Worm (Caenorhabditis elegans) whole organism, late embryonic: ENCODE measurements around the gene elt-6.

Source experiments
- C08G9.2 ChIP-seq: sonication (generic microtip); optimal IDR thresholded peaks from 2 replicates; lab custom pipeline; 2016; ENCODE audit warnings: mild to moderate bottlenecking, missing genetic modification characterization, moderate library complexity, missing compliant biosample characterization
- K09A11.1 ChIP-seq: sonication (generic microtip); optimal IDR thresholded peaks from 2 replicates; lab custom pipeline; 2017; ENCODE audit warnings: antibody characterized with exemption, mild to moderate bottlenecking, missing genetic modification characterization, missing compliant biosample characterization; ENCODE audit not compliant: insufficient read depth
- T23F11.4 ChIP-seq: fragments of 200-800 bp; sonication (Bioruptor generic); optimal IDR thresholded peaks from 2 replicates; lab custom pipeline; 2018; ENCODE audit warnings: mild to moderate bottlenecking, missing genetic modification characterization, missing compliant biosample characterization
- ceh-14 ChIP-seq: sonication (generic microtip); optimal IDR thresholded peaks from 2 replicates; lab custom pipeline; 2016; ENCODE audit warnings: missing genotype, missing genetic modification characterization, missing compliant biosample characterization
- ceh-18 ChIP-seq: sonication (generic microtip); optimal IDR thresholded peaks from 2 replicates; lab custom pipeline; 2016; ENCODE audit warnings: missing genetic modification characterization, missing compliant biosample characterization
- ceh-2 ChIP-seq: sonication (generic microtip); optimal IDR thresholded peaks from 2 replicates; lab custom pipeline; 2016; ENCODE audit warnings: missing genotype, missing genetic modification characterization, missing compliant biosample characterization
- ceh-22 ChIP-seq: sonication (generic microtip); optimal IDR thresholded peaks from 2 replicates; lab custom pipeline; 2017; ENCODE audit warnings: missing biosample characterization, missing genetic modification characterization
- ceh-24 ChIP-seq: sonication (generic microtip); optimal IDR thresholded peaks from 2 replicates; lab custom pipeline; 2016; ENCODE audit warnings: mild to moderate bottlenecking, missing genetic modification characterization, missing compliant biosample characterization
- ceh-30 ChIP-seq: fragments of 150-350 bp; optimal IDR thresholded peaks from 2 replicates; lab custom pipeline; 2014; ENCODE audit warnings: missing biosample characterization, missing genetic modification characterization
- ceh-31 ChIP-seq: sonication (generic microtip); optimal IDR thresholded peaks from 2 replicates; lab custom pipeline; 2016; ENCODE audit warnings: missing genetic modification characterization, missing compliant biosample characterization
- ceh-9 ChIP-seq: sonication (generic microtip); optimal IDR thresholded peaks from 2 replicates; lab custom pipeline; 2016; ENCODE audit warnings: mild to moderate bottlenecking, missing genetic modification characterization, inconsistent platforms, missing compliant biosample characterization
- dmd-4 ChIP-seq: sonication (generic microtip); optimal IDR thresholded peaks from 2 replicates; lab custom pipeline; 2016; ENCODE audit warnings: borderline replicate concordance, missing genetic modification characterization, missing compliant biosample characterization
- dve-1 ChIP-seq: sonication (generic microtip); optimal IDR thresholded peaks from 2 replicates; lab custom pipeline; 2017; ENCODE audit warnings: antibody characterized with exemption, mild to moderate bottlenecking, missing genetic modification characterization, missing compliant biosample characterization
- elt-2 ChIP-seq: sonication (generic microtip); optimal IDR thresholded peaks from 2 replicates; lab custom pipeline; 2016; ENCODE audit warnings: missing genetic modification reagents, missing genetic modification characterization, missing compliant biosample characterization
- elt-4 ChIP-seq: sonication (generic microtip); optimal IDR thresholded peaks from 2 replicates; lab custom pipeline; 2016; ENCODE audit warnings: missing genetic modification characterization, missing compliant biosample characterization
- ets-4 ChIP-seq: sonication (generic microtip); optimal IDR thresholded peaks from 2 replicates; lab custom pipeline; 2016; ENCODE audit warnings: missing genetic modification characterization, missing compliant biosample characterization
- eyg-1 ChIP-seq: sonication (generic microtip); optimal IDR thresholded peaks from 2 replicates; lab custom pipeline; 2016; ENCODE audit warnings: missing genotype, missing genetic modification characterization, missing compliant biosample characterization
- fax-1 ChIP-seq: sonication (generic microtip); optimal IDR thresholded peaks from 2 replicates; lab custom pipeline; 2016; ENCODE audit warnings: missing genotype, missing genetic modification characterization, missing compliant biosample characterization
- fkh-10 ChIP-seq: fragments of 150-350 bp; optimal IDR thresholded peaks from 2 replicates; lab custom pipeline; 2014; ENCODE audit warnings: missing biosample characterization, missing genetic modification reagents, missing genetic modification characterization
- fkh-6 ChIP-seq: sonication (generic microtip); optimal IDR thresholded peaks from 2 replicates; lab custom pipeline; 2016; ENCODE audit warnings: missing genetic modification characterization, missing compliant biosample characterization
- hlh-30 ChIP-seq: sonication (generic microtip); optimal IDR thresholded peaks from 2 replicates; lab custom pipeline; 2017; ENCODE audit warnings: antibody characterized with exemption, missing genetic modification characterization, missing compliant biosample characterization; ENCODE audit not compliant: insufficient read depth
- lim-6 ChIP-seq: sonication (generic microtip); optimal IDR thresholded peaks from 2 replicates; lab custom pipeline; 2016; ENCODE audit warnings: missing genetic modification characterization, missing compliant biosample characterization
- lin-11 ChIP-seq: fragments of 200-800 bp; sonication (Bioruptor generic); optimal IDR thresholded peaks from 2 replicates; lab custom pipeline; 2018; ENCODE audit warnings: mild to moderate bottlenecking, missing genetic modification characterization, missing compliant biosample characterization
- nhr-11 ChIP-seq: fragments of 150-350 bp; optimal IDR thresholded peaks from 2 replicates; lab custom pipeline; 2014; ENCODE audit warnings: missing biosample characterization, missing genetic modification characterization
- nhr-232 ChIP-seq: sonication (generic microtip); optimal IDR thresholded peaks from 2 replicates; lab custom pipeline; 2016; ENCODE audit warnings: missing genetic modification characterization, missing compliant biosample characterization
- pag-3 ChIP-seq: sonication (generic microtip); optimal IDR thresholded peaks from 2 replicates; lab custom pipeline; 2016; ENCODE audit warnings: missing compliant biosample characterization, missing genetic modification characterization, borderline replicate concordance
- pat-9 ChIP-seq: fragments of 200-800 bp; sonication (Bioruptor generic); optimal IDR thresholded peaks from 2 replicates; lab custom pipeline; 2018; ENCODE audit warnings: mild to moderate bottlenecking, missing genetic modification characterization, moderate library complexity, missing compliant biosample characterization
- pqm-1 ChIP-seq: sonication (generic microtip); optimal IDR thresholded peaks from 2 replicates; lab custom pipeline; 2016; ENCODE audit warnings: missing genetic modification characterization, missing compliant biosample characterization
- ref-2 ChIP-seq: sonication (generic microtip); optimal IDR thresholded peaks from 2 replicates; lab custom pipeline; 2016; ENCODE audit warnings: missing genetic modification characterization, missing compliant biosample characterization
- rnt-1 ChIP-seq: sonication (generic microtip); optimal IDR thresholded peaks from 2 replicates; lab custom pipeline; 2016; ENCODE audit warnings: missing genetic modification characterization, missing compliant biosample characterization
- sox-2 ChIP-seq: fragments of 200-800 bp; sonication (Bioruptor generic); IDR thresholded peaks from 2 replicates; pipeline ENCODE4 v1.3.6; 2022; ENCODE audit warnings: missing genetic modification reagents, missing genetic modification characterization, missing compliant biosample characterization
- tbx-2 ChIP-seq: sonication (generic microtip); optimal IDR thresholded peaks from 2 replicates; lab custom pipeline; 2016; ENCODE audit warnings: missing genetic modification characterization, missing compliant biosample characterization
- tbx-7 ChIP-seq: sonication (generic microtip); optimal IDR thresholded peaks from 2 replicates; lab custom pipeline; 2016; ENCODE audit warnings: missing genotype, missing genetic modification characterization, missing compliant biosample characterization
- ttx-3 ChIP-seq: sonication (generic microtip); optimal IDR thresholded peaks from 2 replicates; lab custom pipeline; 2016; ENCODE audit warnings: missing genetic modification reagents, missing genetic modification characterization, missing compliant biosample characterization
- unc-3 ChIP-seq, 2 experiments: fragments of 200-800 bp in 1 of 2; sonication (Bioruptor generic) in 1 of 2; sonication (generic microtip) in 1 of 2; conservative IDR thresholded peaks in 1 of 2; optimal IDR thresholded peaks in 1 of 2; 2 replicates each; pipeline versions ENCODE4 v1.3.6 to Lab custom; 2016 to 2022; ENCODE audit warnings: missing compliant biosample characterization in 2 of 2, missing genetic modification characterization in 2 of 2, missing genetic modification reagents in 1 of 2
- unc-42 ChIP-seq: sonication (generic microtip); optimal IDR thresholded peaks from 2 replicates; lab custom pipeline; 2016; ENCODE audit warnings: missing genotype, missing genetic modification characterization, missing compliant biosample characterization
- unc-55 ChIP-seq: sonication (generic microtip); optimal IDR thresholded peaks from 2 replicates; lab custom pipeline; 2017; ENCODE audit warnings: missing biosample characterization, missing genetic modification reagents, missing genetic modification characterization
- unc-86 ChIP-seq: sonication (generic microtip); optimal IDR thresholded peaks from 2 replicates; lab custom pipeline; 2016; ENCODE audit warnings: missing genetic modification characterization, missing compliant biosample characterization
- zip-5 ChIP-seq: sonication (generic microtip); optimal IDR thresholded peaks from 2 replicates; lab custom pipeline; 2016; ENCODE audit warnings: missing genetic modification characterization, missing compliant biosample characterization
- ztf-16 ChIP-seq: sonication (generic microtip); optimal IDR thresholded peaks from 2 replicates; lab custom pipeline; 2017; ENCODE audit warnings: missing genetic modification characterization, missing compliant biosample characterization

The elt-6 gene

ce11 chrIV:1908921-1909320 lies 8.9 kb upstream of the elt-6 start:
- no peak for TF ChIP-seq unc-42 (tag; lab: Kevin White, UChicago)
- no peak for TF ChIP-seq pag-3 (tag; lab: Kevin White, UChicago)
- no peak for TF ChIP-seq ceh-14 (tag; lab: Kevin White, UChicago)
- TF ChIP-seq elt-2 (tag; lab: Kevin White, UChicago), result no peak
- no peak for TF ChIP-seq eyg-1 (tag; lab: Kevin White, UChicago)
- TF ChIP-seq ceh-2, result no peak
- no peak for TF ChIP-seq unc-3 (GFP tag; conservative IDR thresholded peaks at IDR 0.05; lab: Robert Waterston, UW)
- TF ChIP-seq unc-3 (tag; optimal IDR thresholded peaks at IDR 0.05; lab: Kevin White, UChicago), result no peak
- TF ChIP-seq hlh-30 (tag; lab: Kevin White, UChicago), result no peak
- no peak for TF ChIP-seq nhr-232 (tag; lab: Kevin White, UChicago)
- TF ChIP-seq elt-4 (tag; lab: Kevin White, UChicago), result no peak
- no peak for TF ChIP-seq fax-1 (tag; lab: Kevin White, UChicago)

DNA sequence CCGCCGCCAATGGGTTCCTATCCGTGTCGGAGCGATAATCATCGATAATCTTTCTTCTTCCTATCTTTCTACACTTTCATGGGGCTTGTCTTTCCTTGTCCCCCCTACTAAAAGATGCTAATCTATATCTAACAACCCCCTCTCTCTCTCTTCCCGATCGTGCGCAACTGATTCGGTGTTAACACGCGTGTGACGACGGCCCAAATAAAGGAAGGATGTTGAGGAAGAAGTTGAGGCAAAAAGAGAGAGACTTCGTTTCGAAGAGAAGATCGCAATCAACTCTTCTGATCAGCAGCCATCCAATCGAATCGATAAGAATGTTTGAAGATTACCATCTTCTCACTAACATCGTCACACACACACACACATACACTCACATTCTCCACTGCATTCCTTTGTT lies 6.5 kb upstream of the elt-6 start:
- TF ChIP-seq rnt-1 (tag; lab: Kevin White, UChicago) (peak; percentile 87), ets-4 (tag; lab: Kevin White, UChicago) (no peak), ref-2 (tag; lab: Kevin White, UChicago) (no peak), T23F11.4 (peak; percentile 10), fkh-10 (GFP tag; lab: Kevin White, UChicago) (no peak), tbx-2 (peak; percentile 0), lim-6 (tag; lab: Kevin White, UChicago) (no peak)

ce11 chrIV:1914900-1915299 lies 2.9 kb upstream of the elt-6 start:
- no peak for TF ChIP-seq ceh-22
- no peak for TF ChIP-seq unc-55 (GFP tag; lab: Kevin White, UChicago)
- TF ChIP-seq K09A11.1 (tag; lab: Kevin White, UChicago), result no peak
- no peak for TF ChIP-seq ttx-3 (tag; lab: Kevin White, UChicago)
- TF ChIP-seq ceh-9 (tag; lab: Kevin White, UChicago), result no peak
- TF ChIP-seq unc-42 (tag; lab: Kevin White, UChicago), result no peak
- TF ChIP-seq unc-3 (GFP tag; conservative IDR thresholded peaks at IDR 0.05; lab: Robert Waterston, UW), result no peak
- TF ChIP-seq unc-3 (tag; optimal IDR thresholded peaks at IDR 0.05; lab: Kevin White, UChicago), result no peak

ce11 chrIV:1915549-1915948 lies 2.2 kb upstream of the elt-6 start:
- no peak for TF ChIP-seq ceh-22
- no peak for TF ChIP-seq elt-2 (tag; lab: Kevin White, UChicago)
- no peak for TF ChIP-seq ceh-30 (tag; lab: Kevin White, UChicago)
- TF ChIP-seq dmd-4, result no peak
- TF ChIP-seq ceh-31 (tag; lab: Kevin White, UChicago), result no peak
- TF ChIP-seq ztf-16, result no peak
- TF ChIP-seq ceh-18 (tag; lab: Kevin White, UChicago), result no peak
- TF ChIP-seq lin-11 (tag; lab: Kevin White, UChicago), result no peak
- TF ChIP-seq ceh-14 (tag; lab: Kevin White, UChicago), result no peak
- no peak for TF ChIP-seq ceh-24 (tag; lab: Kevin White, UChicago)
- TF ChIP-seq unc-86 (tag; lab: Kevin White, UChicago), result no peak
- no peak for TF ChIP-seq pat-9 (tag; lab: Kevin White, UChicago)
- no peak for TF ChIP-seq zip-5 (tag; lab: Kevin White, UChicago)
- TF ChIP-seq tbx-7, result no peak
- TF ChIP-seq, all 69 proteins: peak for 0

DNA sequence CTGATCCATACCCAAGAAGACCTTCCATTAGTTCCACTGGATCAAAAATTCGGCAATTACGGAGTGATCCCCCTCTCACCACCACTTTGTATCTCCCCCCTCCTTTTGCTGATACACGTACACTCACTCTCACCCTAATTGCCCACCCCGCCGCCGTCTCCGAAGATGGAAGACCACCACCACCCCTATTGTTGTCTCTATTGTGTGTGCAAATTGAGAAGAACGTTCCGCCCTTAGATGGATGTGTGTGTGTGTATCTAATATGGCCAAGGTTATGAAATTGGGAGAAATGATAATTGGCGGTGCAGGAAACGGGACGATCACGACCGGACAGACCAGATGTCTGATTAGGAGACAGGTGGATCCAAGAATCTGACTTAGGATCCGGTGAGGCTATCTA lies 1.5 kb upstream of the elt-6 start:
- no peak for TF ChIP-seq pqm-1 (tag; lab: Kevin White, UChicago)
- TF ChIP-seq eyg-1 (tag; lab: Kevin White, UChicago), result no peak
- peak; percentile 90 for TF ChIP-seq sox-2
- no peak for TF ChIP-seq C08G9.2 (tag; lab: Kevin White, UChicago)
- no peak for TF ChIP-seq fkh-6
- TF ChIP-seq dve-1 (tag; lab: Kevin White, UChicago), result no peak
- TF ChIP-seq nhr-11 (tag; lab: Kevin White, UChicago), result no peak
- TF ChIP-seq unc-55 (GFP tag; lab: Kevin White, UChicago), result no peak
- no peak for TF ChIP-seq pat-9 (tag; lab: Kevin White, UChicago)
